Worm (Caenorhabditis elegans): ENCODE measurements around the gene F54H5.14.

- TF ChIP-seq nhr-28 (tag; optimal IDR thresholded peaks at IDR 0.05) (no peak), pqm-1 (tag; optimal IDR thresholded peaks at IDR 0.05) (no peak), lin-39 (tag; optimal IDR thresholded peaks at IDR 0.05) (no peak), aha-1 (tag; optimal IDR thresholded peaks at IDR 0.05) (no peak), lin-15B (tag; optimal IDR thresholded peaks at IDR 0.05) (no peak), nhr-90 (tag; optimal IDR thresholded peaks at IDR 0.05; ENCODE audit: poor library complexity) (no peak), blmp-1 (tag; optimal IDR thresholded peaks at IDR 0.05) (no peak), zag-1 (tag; optimal IDR thresholded peaks at IDR 0.05) (no peak), dpl-1 (GFP tag; optimal IDR thresholded peaks at IDR 0.05) (no peak), hpl-2 (GFP tag; optimal IDR thresholded peaks at IDR 0.05) (no peak)
Measured at ce11 chrII:6668496-6668895, 43.3 kb upstream of the F54H5.14 start.
